Worm (Caenorhabditis elegans): ENCODE results near the gene mcu-1.

DNA sequence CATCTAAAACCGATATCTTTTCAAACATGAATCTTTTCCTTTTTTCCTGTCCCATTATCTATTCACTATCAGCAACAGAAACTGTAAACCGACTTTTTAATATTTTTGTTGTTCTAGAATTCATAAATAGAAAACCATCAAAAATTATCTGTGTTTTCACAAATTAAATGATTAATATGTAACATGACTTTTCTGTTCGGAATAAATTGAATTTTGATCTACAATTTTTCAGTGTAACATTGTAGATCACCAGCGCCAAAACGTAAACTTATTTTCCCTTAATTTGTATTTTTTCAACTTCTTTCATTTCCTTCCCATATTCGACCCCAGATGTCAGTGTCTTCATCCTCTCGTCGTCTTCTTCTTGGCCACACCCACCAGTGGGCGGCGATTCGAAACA, 47.8 kb downstream of the mcu-1 start, which contains the start of gene H04M03.3:
- TF ChIP-seq tab-1 (GFP tag; IDR thresholded peaks at IDR 0.05) = no peak
- TF ChIP-seq med-1 (GFP tag; optimal IDR thresholded peaks at IDR 0.05; ENCODE audit: insufficient read depth) = no peak
- no peak for TF ChIP-seq cog-1 (tag; optimal IDR thresholded peaks at IDR 0.05)
- no peak for TF ChIP-seq T22C8.4 (GFP tag; IDR thresholded peaks at IDR 0.05)
- TF ChIP-seq klf-2 (GFP tag; conservative IDR thresholded peaks at IDR 0.05) = no peak
- TF ChIP-seq ref-1 (GFP tag; conservative IDR thresholded peaks at IDR 0.05) = no peak
- no peak for TF ChIP-seq ztf-29 (GFP tag; IDR thresholded peaks at IDR 0.05)
- TF ChIP-seq ztf-23 (GFP tag; IDR thresholded peaks at IDR 0.05) = no peak
